Worm (Caenorhabditis elegans): Measurements from ENCODE around the gene mfsd-12.

mfsd-12 gene

ce11 chrX:4700083-4700482 is 32.2 kb downstream of the mfsd-12 start:
- TF ChIP-seq pqm-1 (tag; optimal IDR thresholded peaks at IDR 0.05) (peak; percentile 3), elt-2 (tag; optimal IDR thresholded peaks at IDR 0.05) (peak; percentile 95), snpc-4 (tag; optimal IDR thresholded peaks at IDR 0.05) (no peak), pha-4 (tag; optimal IDR thresholded peaks at IDR 0.05) (peak; percentile 21)

ce11 chrX:4704877-4705276 is 37.0 kb downstream of the mfsd-12 start, which contains the start of gene aqp-8:
TSS of gene aqp-8 (minus strand) at chrX:4704977.
- no peak for TF ChIP-seq egl-27 (tag; optimal IDR thresholded peaks at IDR 0.05)
- no peak for TF ChIP-seq unc-39 (tag; optimal IDR thresholded peaks at IDR 0.05)

ce11 chrX:4705666-4706065 is 37.8 kb downstream of the mfsd-12 start:
- peak; percentile 39 for TF ChIP-seq elt-1 (tag; optimal IDR thresholded peaks at IDR 0.05)
- no peak for TF ChIP-seq fkh-2 (tag; optimal IDR thresholded peaks at IDR 0.05)
- no peak for TF ChIP-seq daf-12 (tag; optimal IDR thresholded peaks at IDR 0.05)

ce11 chrX:4706755-4707226 is 38.9 kb downstream of the mfsd-12 start, which contains the start of gene dhhc-10:
TSS of gene dhhc-10 (plus strand) at chrX:4707176.
- no peak for TF ChIP-seq nhr-76 (tag; optimal IDR thresholded peaks at IDR 0.05)
- no peak for TF ChIP-seq unc-39 (tag; optimal IDR thresholded peaks at IDR 0.05)
- TF ChIP-seq egl-5 (tag; optimal IDR thresholded peaks at IDR 0.05) = no peak
- TF ChIP-seq pha-4 (tag; optimal IDR thresholded peaks at IDR 0.05) = peak; percentile 93
- TF ChIP-seq zag-1 (tag; optimal IDR thresholded peaks at IDR 0.05) = no peak
- no peak for TF ChIP-seq eor-1 (tag; optimal IDR thresholded peaks at IDR 0.05)
- TF ChIP-seq daf-12 (tag; optimal IDR thresholded peaks at IDR 0.05) = no peak
- TF ChIP-seq fkh-2 (tag; optimal IDR thresholded peaks at IDR 0.05) = no peak
- peak; percentile 3 for TF ChIP-seq nhr-43 (tag; optimal IDR thresholded peaks at IDR 0.05; ENCODE audit: poor library complexity, severe bottlenecking)
- TF ChIP-seq sea-2 (GFP tag; optimal IDR thresholded peaks at IDR 0.05) = no peak
- TF ChIP-seq hmg-11 (tag; optimal IDR thresholded peaks at IDR 0.05) = peak; percentile 17
- peak; percentile 88 for TF ChIP-seq elt-2 (tag; optimal IDR thresholded peaks at IDR 0.05)
- TF ChIP-seq nhr-67 (tag; optimal IDR thresholded peaks at IDR 0.05) = no peak
- no peak for TF ChIP-seq aly-2 (tag; optimal IDR thresholded peaks at IDR 0.05)
- no peak for TF ChIP-seq ztf-11 (tag; optimal IDR thresholded peaks at IDR 0.05)
- TF ChIP-seq lin-39 (tag; optimal IDR thresholded peaks at IDR 0.05) = peak; percentile 5
- peak; percentile 61 for TF ChIP-seq jun-1 (tag; optimal IDR thresholded peaks at IDR 0.05)
- no peak for TF ChIP-seq egl-27 (tag; optimal IDR thresholded peaks at IDR 0.05)
- peak; percentile 62 for TF ChIP-seq pqm-1 (tag; optimal IDR thresholded peaks at IDR 0.05)
- TF ChIP-seq snpc-4 (tag; optimal IDR thresholded peaks at IDR 0.05) = peak; percentile 27
- TF ChIP-seq nhr-28 (tag; optimal IDR thresholded peaks at IDR 0.05) = no peak
- no peak for TF ChIP-seq nhr-11 (tag; optimal IDR thresholded peaks at IDR 0.05)
- TF ChIP-seq nhr-25 (tag; optimal IDR thresholded peaks at IDR 0.05) = no peak
- peak; percentile 52 for TF ChIP-seq skn-1 (tag; optimal IDR thresholded peaks at IDR 0.05)
- TF ChIP-seq ceh-82 (tag; optimal IDR thresholded peaks at IDR 0.05) = no peak
- peak; percentile 41 for TF ChIP-seq lin-15B (tag; optimal IDR thresholded peaks at IDR 0.05)
- TF ChIP-seq ZK546.5 (tag; optimal IDR thresholded peaks at IDR 0.05) = no peak
- TF ChIP-seq nfya-1 (tag; optimal IDR thresholded peaks at IDR 0.05; ENCODE audit: insufficient read depth) = peak; percentile 48
- TF ChIP-seq nhr-77 (tag; optimal IDR thresholded peaks at IDR 0.05) = no peak
- no peak for TF ChIP-seq ceh-16 (tag; optimal IDR thresholded peaks at IDR 0.05)
- TF ChIP-seq fkh-10 (GFP tag; optimal IDR thresholded peaks at IDR 0.05) = no peak
- TF ChIP-seq lsy-12 (tag; optimal IDR thresholded peaks at IDR 0.05) = peak; percentile 32
- no peak for TF ChIP-seq nhr-23 (tag; optimal IDR thresholded peaks at IDR 0.05)
- TF ChIP-seq tbx-2 (tag; optimal IDR thresholded peaks at IDR 0.05) = no peak
- TF ChIP-seq mml-1 (tag; optimal IDR thresholded peaks at IDR 0.05) = no peak
- TF ChIP-seq mdl-1 (tag; optimal IDR thresholded peaks at IDR 0.05) = no peak
- TF ChIP-seq ceh-28 (tag; optimal IDR thresholded peaks at IDR 0.05) = no peak

All from whole organism, L3 larva.